Worm (Caenorhabditis elegans) whole organism, early embryonic: ENCODE data around the gene cyl-1.

Experiments
- B0310.2 ChIP-seq: sonication (generic microtip); optimal IDR thresholded peaks from 2 replicates; lab custom pipeline; 2016; ENCODE audit warnings: mild to moderate bottlenecking, missing genetic modification characterization, missing compliant biosample characterization
- F13C5.2 ChIP-seq: sonication (generic microtip); optimal IDR thresholded peaks from 2 replicates; lab custom pipeline; 2017; ENCODE audit warnings: mild to moderate bottlenecking, missing genetic modification characterization, inconsistent platforms, missing compliant biosample characterization
- ama-1 ChIP-seq: fragments of 150-350 bp; optimal IDR thresholded peaks from 2 replicates; lab custom pipeline; 2014
- ceh-13 ChIP-seq: fragments of 200-800 bp; sonication (Bioruptor generic); optimal IDR thresholded peaks from 2 replicates; lab custom pipeline; 2018; ENCODE audit warnings: mild to moderate bottlenecking, missing genetic modification characterization, missing compliant biosample characterization
- ceh-36 ChIP-seq: sonication (generic microtip); optimal IDR thresholded peaks from 2 replicates; lab custom pipeline; 2016; ENCODE audit warnings: missing genetic modification characterization, inconsistent platforms, missing compliant biosample characterization
- ets-7 ChIP-seq: sonication (generic microtip); optimal IDR thresholded peaks from 2 replicates; lab custom pipeline; 2016; ENCODE audit warnings: missing genotype, missing genetic modification characterization, missing compliant biosample characterization
- flt-1 ChIP-seq: fragments of 200-800 bp; sonication (Bioruptor generic); IDR thresholded peaks from 2 replicates; pipeline ENCODE4 v1.3.6; 2022; ENCODE audit warnings: missing genetic modification characterization, missing compliant biosample characterization
- tbx-11 ChIP-seq: fragments of 200-800 bp; sonication (Bioruptor generic); IDR thresholded peaks from 2 replicates; pipeline ENCODE4 v1.3.6; 2022; ENCODE audit warnings: missing genetic modification characterization, missing compliant biosample characterization

DNA sequence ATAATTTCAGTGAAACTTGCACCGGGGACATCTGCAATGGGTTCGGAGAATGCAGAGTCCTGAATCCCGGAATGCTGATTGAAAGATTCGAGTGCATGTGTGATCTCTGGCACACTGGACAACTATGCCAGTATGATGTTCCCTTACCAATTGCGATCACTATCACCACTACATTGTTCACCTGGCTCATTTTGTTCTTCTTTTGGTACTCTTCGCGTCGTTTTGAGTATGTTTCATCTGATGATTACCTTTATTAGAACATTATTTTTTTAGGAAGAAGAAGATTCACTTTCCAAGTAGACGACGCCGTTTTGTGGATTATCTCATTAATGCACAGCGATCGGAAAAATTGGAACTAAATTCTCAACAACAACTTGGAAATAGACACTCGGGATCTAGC lies 49.8 kb downstream of the cyl-1 start:
- TF ChIP-seq ceh-36 (no peak), tbx-11 (GFP tag; lab: Robert Waterston, UW) (no peak), flt-1 (GFP tag; lab: Robert Waterston, UW) (no peak), ama-1 (lab: Kevin White, UChicago) (no peak), B0310.2 (no peak), ceh-13 (GFP tag; lab: Kevin White, UChicago) (no peak), ets-7 (no peak), F13C5.2 (tag; lab: Kevin White, UChicago) (no peak)
